Worm (Caenorhabditis elegans) whole organism, L4 larva: ENCODE data around the gene str-47.

ENCODE experiments used
- R02D3.7 ChIP-seq: fragments of 150-350 bp; sonication (generic microtip); optimal IDR thresholded peaks from 3 replicates; lab custom pipeline; 2014; ENCODE audit warnings: missing biosample characterization, missing genetic modification characterization
- ZK337.2 ChIP-seq: fragments of 200-800 bp; sonication (Bioruptor generic); IDR thresholded peaks from 2 replicates; pipeline ENCODE4 v1.3.6; 2022; ENCODE audit warnings: missing genetic modification reagents, missing genetic modification characterization, missing compliant biosample characterization
- ceh-32 ChIP-seq: sonication (generic microtip); optimal IDR thresholded peaks from 2 replicates; lab custom pipeline; 2016; ENCODE audit warnings: mild to moderate bottlenecking, missing genetic modification characterization, missing compliant biosample characterization; ENCODE audit not compliant: poor library complexity
- daf-16 ChIP-seq, 3 experiments: sonication (generic microtip); optimal IDR thresholded peaks; 2 replicates each; lab custom pipeline; 2016 to 2017; ENCODE audit warnings: missing genetic modification characterization in 3 of 3, missing genetic modification reagents in 3 of 3, mild to moderate bottlenecking in 2 of 3, missing compliant biosample characterization in 2 of 3, missing biosample characterization in 1 of 3, moderate library complexity in 1 of 3
- dmd-8 ChIP-seq: fragments of 200-800 bp; sonication (Bioruptor generic); IDR thresholded peaks from 2 replicates; pipeline ENCODE4 v1.3.6; 2022; ENCODE audit warnings: missing genetic modification characterization, missing compliant biosample characterization
- dmd-9 ChIP-seq: fragments of 200-800 bp; sonication (Bioruptor generic); IDR thresholded peaks from 2 replicates; pipeline ENCODE4 v1.3.6; 2022; ENCODE audit warnings: missing genetic modification reagents, missing genetic modification characterization, missing compliant biosample characterization
- duxl-1 ChIP-seq: sonication (generic microtip); optimal IDR thresholded peaks from 2 replicates; lab custom pipeline; 2016; ENCODE audit warnings: mild to moderate bottlenecking, missing genetic modification characterization, moderate library complexity, missing compliant biosample characterization; ENCODE audit not compliant: poor library complexity
- egl-27 ChIP-seq: sonication (generic microtip); optimal IDR thresholded peaks from 3 replicates; lab custom pipeline; 2017; ENCODE audit warnings: missing biosample characterization, missing genetic modification reagents, missing genetic modification characterization
- egl-43 ChIP-seq: fragments of 200-800 bp; sonication (Bioruptor generic); IDR thresholded peaks from 2 replicates; pipeline ENCODE4 v1.3.6; 2022; ENCODE audit warnings: missing genetic modification reagents, missing genetic modification characterization, missing compliant biosample characterization
- hlh-11 ChIP-seq: fragments of 200-800 bp; sonication (Bioruptor generic); optimal IDR thresholded peaks from 2 replicates; lab custom pipeline; 2018; ENCODE audit warnings: mild to moderate bottlenecking, missing genetic modification characterization, missing compliant biosample characterization
- hmg-1.1 ChIP-seq: fragments of 200-800 bp; sonication (Bioruptor generic); IDR thresholded peaks from 2 replicates; pipeline ENCODE4 v1.3.6; 2022; ENCODE audit warnings: missing genetic modification reagents, missing genetic modification characterization, missing compliant biosample characterization
- jun-1 ChIP-seq: fragments of 150-350 bp; optimal IDR thresholded peaks from 2 replicates; lab custom pipeline; 2014; ENCODE audit warnings: missing biosample characterization, missing genetic modification reagents, missing genetic modification characterization
- lin-1 ChIP-seq: fragments of 200-800 bp; sonication (Bioruptor generic); IDR thresholded peaks from 2 replicates; pipeline ENCODE4 v1.3.6; 2022; ENCODE audit warnings: missing genetic modification reagents, missing genetic modification characterization, missing compliant biosample characterization
- lin-15B ChIP-seq: fragments of 150-350 bp; sonication (generic microtip); optimal IDR thresholded peaks from 3 replicates; lab custom pipeline; 2014; ENCODE audit warnings: missing biosample characterization, missing genetic modification characterization
- lin-29 ChIP-seq: fragments of 200-800 bp; sonication (Bioruptor generic); IDR thresholded peaks from 2 replicates; pipeline ENCODE4 v1.3.6; 2022; ENCODE audit warnings: missing genetic modification reagents, missing genetic modification characterization, missing compliant biosample characterization
- lin-38 ChIP-seq: fragments of 200-800 bp; sonication (Bioruptor generic); IDR thresholded peaks from 2 replicates; pipeline ENCODE4 v1.3.6; 2022; ENCODE audit warnings: missing genetic modification reagents, missing genetic modification characterization, missing compliant biosample characterization
- lir-3 ChIP-seq: sonication (generic microtip); optimal IDR thresholded peaks from 2 replicates; lab custom pipeline; 2016; ENCODE audit warnings: mild to moderate bottlenecking, missing genetic modification characterization, missing compliant biosample characterization
- madf-5 ChIP-seq, 2 experiments: fragments of 200-800 bp; sonication (Bioruptor generic); IDR thresholded peaks; 2 replicates each; pipeline ENCODE4 v1.3.6; 2022; ENCODE audit warnings: missing compliant biosample characterization in 2 of 2, missing genetic modification characterization in 2 of 2
- mep-1 ChIP-seq: fragments of 150-350 bp; sonication (generic microtip); optimal IDR thresholded peaks from 3 replicates; lab custom pipeline; 2014; ENCODE audit warnings: missing biosample characterization, missing genetic modification characterization
- mes-2 ChIP-seq: sonication (generic microtip); optimal IDR thresholded peaks from 2 replicates; lab custom pipeline; 2016; ENCODE audit warnings: missing genotype, mild to moderate bottlenecking, missing genetic modification characterization, missing compliant biosample characterization; ENCODE audit not compliant: poor library complexity, severe bottlenecking
- nhr-102 ChIP-seq: sonication (generic microtip); optimal IDR thresholded peaks from 2 replicates; lab custom pipeline; 2016; ENCODE audit warnings: mild to moderate bottlenecking, missing genetic modification characterization, moderate library complexity, missing compliant biosample characterization
- nhr-11 ChIP-seq: fragments of 150-350 bp; optimal IDR thresholded peaks from 2 replicates; lab custom pipeline; 2014; ENCODE audit warnings: missing biosample characterization, missing genetic modification characterization
- nhr-237 ChIP-seq: sonication (generic microtip); optimal IDR thresholded peaks from 2 replicates; lab custom pipeline; 2017; ENCODE audit warnings: missing biosample characterization, missing genetic modification characterization
- nhr-28 ChIP-seq: fragments of 150-350 bp; optimal IDR thresholded peaks from 2 replicates; lab custom pipeline; 2014; ENCODE audit warnings: missing biosample characterization, missing genetic modification characterization
- nhr-6 ChIP-seq: fragments of 150-350 bp; optimal IDR thresholded peaks from 2 replicates; lab custom pipeline; 2014; ENCODE audit warnings: missing biosample characterization, missing genetic modification characterization
- saeg-2 ChIP-seq: fragments of 200-800 bp; sonication (Bioruptor generic); IDR thresholded peaks from 2 replicates; pipeline ENCODE4 v1.3.6; 2022; ENCODE audit warnings: missing genetic modification reagents, missing genetic modification characterization, missing compliant biosample characterization
- snpc-4 ChIP-seq: fragments of 150-350 bp; optimal IDR thresholded peaks from 2 replicates; lab custom pipeline; 2014; ENCODE audit warnings: missing biosample characterization, missing genetic modification characterization
- spr-1 ChIP-seq: sonication (generic microtip); optimal IDR thresholded peaks from 2 replicates; lab custom pipeline; 2016; ENCODE audit warnings: mild to moderate bottlenecking, missing genetic modification characterization, missing compliant biosample characterization
- unc-130 ChIP-seq: sonication (generic microtip); optimal IDR thresholded peaks from 2 replicates; lab custom pipeline; 2016; ENCODE audit warnings: missing genetic modification reagents, missing genetic modification characterization, missing compliant biosample characterization
- unc-62 ChIP-seq, 3 experiments: fragments of 150-350 bp in 1 of 3; sonication (generic microtip); optimal IDR thresholded peaks in 2 of 3; peaks in 1 of 3; 1 replicate in 1 of 3; 2 replicates in 2 of 3; lab custom pipeline; 2014 to 2017; ENCODE audit warnings: missing biosample characterization in 3 of 3, missing genetic modification characterization in 3 of 3, missing genetic modification reagents in 3 of 3, missing genotype in 1 of 3
- zfp-3 ChIP-seq: fragments of 200-800 bp; sonication (Bioruptor generic); conservative IDR thresholded peaks from 2 replicates; pipeline ENCODE4 v1.3.6; 2022; ENCODE audit warnings: missing genetic modification reagents, missing genetic modification characterization, missing compliant biosample characterization
- ztf-7 ChIP-seq: fragments of 150-350 bp; optimal IDR thresholded peaks from 2 replicates; lab custom pipeline; 2014; ENCODE audit warnings: missing biosample characterization, missing genetic modification characterization

str-47 gene

ce11 chrV:7603404-7603803 lies 42.1 kb upstream of the str-47 start, which contains the start of gene C50E3.11:
C50E3.11 (minus strand) TSS chrV:7603486.
- TF ChIP-seq mep-1 (tag; lab: Kevin White, UChicago): no peak
- TF ChIP-seq nhr-102: no peak
- TF ChIP-seq ZK337.2 (GFP tag; lab: Robert Waterston, UW): no peak
- no peak for TF ChIP-seq duxl-1 (tag; lab: Kevin White, UChicago)

ce11 chrV:7604858-7605257 lies 40.7 kb upstream of the str-47 start, which contains the start of gene clec-213:
clec-213 (plus strand) TSS chrV:7605158.
- TF ChIP-seq nhr-6 (tag; lab: Kevin White, UChicago) (no peak), unc-62 (GFP tag; optimal IDR thresholded peaks at IDR 0.05 in 1 of 2; lab: Kevin White, UChicago) (no peak), unc-62 (tag; optimal IDR thresholded peaks at IDR 0.05; lab: Kevin White, UChicago) (no peak), lin-1 (GFP tag; lab: Robert Waterston, UW) (no peak), lin-29 (GFP tag; lab: Robert Waterston, UW) (no peak), hlh-11 (tag; lab: Kevin White, UChicago) (no peak), zfp-3 (GFP tag; lab: Robert Waterston, UW) (no peak), spr-1 (no peak), nhr-237 (tag; lab: Kevin White, UChicago) (no peak), lin-15B (tag; lab: Kevin White, UChicago) (no peak), daf-16 (GFP tag; optimal IDR thresholded peaks at IDR 0.05; lab: Kevin White, UChicago) (no peak), daf-16 (tag; optimal IDR thresholded peaks at IDR 0.05; lab: Kevin White, UChicago) (no peak), dmd-8 (GFP tag; lab: Robert Waterston, UW) (no peak), unc-130 (GFP tag; lab: Kevin White, UChicago) (no peak), ceh-32 (tag; lab: Kevin White, UChicago) (no peak)

- TF ChIP-seq lin-38: no peak
- peak; percentile 80 for TF ChIP-seq nhr-28 (tag; lab: Kevin White, UChicago)
Measured at ce11 chrV:7609698-7610420, 35.7 kb upstream of the str-47 start, which contains the start of the genes folt-3 and clec-214. folt-3 (minus strand) TSS chrV:7609748. clec-214 (plus strand) TSS chrV:7610370.

- no peak for TF ChIP-seq mes-2 (tag; lab: Kevin White, UChicago)
- no peak for TF ChIP-seq hmg-1.1 (GFP tag; lab: Robert Waterston, UW)
- no peak for TF ChIP-seq nhr-11 (tag; lab: Kevin White, UChicago)
- no peak for TF ChIP-seq saeg-2 (GFP tag; lab: Robert Waterston, UW)
- no peak for TF ChIP-seq madf-5 (GFP tag; IDR thresholded peaks at IDR 0.05; lab: Robert Waterston, UW)
- TF ChIP-seq mep-1 (tag; lab: Kevin White, UChicago): no peak
- no peak for TF ChIP-seq ztf-7 (tag; lab: Kevin White, UChicago)
- TF ChIP-seq jun-1 (tag; lab: Kevin White, UChicago): no peak
- TF ChIP-seq egl-27: no peak
- TF ChIP-seq egl-43 (GFP tag; lab: Robert Waterston, UW): no peak
- no peak for TF ChIP-seq lir-3 (tag; lab: Kevin White, UChicago)
- no peak for TF ChIP-seq dmd-8 (GFP tag; lab: Robert Waterston, UW)
- no peak for TF ChIP-seq R02D3.7
- TF ChIP-seq dmd-9 (GFP tag; lab: Robert Waterston, UW): no peak
- TF ChIP-seq snpc-4 (tag; lab: Kevin White, UChicago): no peak
Measured at ce11 chrV:7612044-7612443, 33.5 kb upstream of the str-47 start, which contains the start of gene clec-215. clec-215 (plus strand) TSS chrV:7612344.
